Fruit fly (Drosophila melanogaster): ENCODE results near the gene Dif.
A peak's percentile ranks its signal among the peaks of the same experiment; 100 is the strongest.

Gene Dif

dm6 chr2L:17389104-17389503, 43.9 kb downstream of the Dif start (continued):
- peak; percentile 61 for TF ChIP-seq CG6276 (GFP tag; optimal IDR thresholded peaks at IDR 0.05)
- peak; percentile 45 for TF ChIP-seq Ets96B (tag; optimal IDR thresholded peaks at IDR 0.05)
- TF ChIP-seq Hr39 (GFP tag; optimal IDR thresholded peaks at IDR 0.05) = no peak
- TF ChIP-seq Smox (GFP tag; optimal IDR thresholded peaks at IDR 0.05) = no peak
- TF ChIP-seq CG11762 (GFP tag; optimal IDR thresholded peaks at IDR 0.05; ENCODE audit: insufficient read depth) = no peak
- TF ChIP-seq esn (GFP tag; optimal IDR thresholded peaks at IDR 0.05) = peak; percentile 29
- TF ChIP-seq achi (GFP tag; optimal IDR thresholded peaks at IDR 0.05) = no peak
- peak in 1 of 2 experiments; percentile 38 for TF ChIP-seq salr (GFP tag; optimal IDR thresholded peaks at IDR 0.05)
- TF ChIP-seq Eip78C (GFP tag) = peak; percentile 65
- TF ChIP-seq CG6854 (GFP tag; optimal IDR thresholded peaks at IDR 0.05) = peak; percentile 60
- no peak for TF ChIP-seq cyc (GFP tag; optimal IDR thresholded peaks at IDR 0.05)
- TF ChIP-seq CG1621 (tag; optimal IDR thresholded peaks at IDR 0.05) = peak; percentile 80
- no peak for TF ChIP-seq Eip93F (GFP tag; optimal IDR thresholded peaks at IDR 0.05)
- peak; percentile 24 for TF ChIP-seq CG32006 (GFP tag; optimal IDR thresholded peaks at IDR 0.05)
- peak; percentile 81; the same call in 2 of the 3 replicates for TF ChIP-seq CG6163 (GFP tag; IDR thresholded peaks at IDR 0.05)

dm6 chr2L:17387735-17388367, 45.1 kb downstream of the Dif start:
- TF ChIP-seq Ets96B (tag; optimal IDR thresholded peaks at IDR 0.05) = no peak
- TF ChIP-seq lz (GFP tag; optimal IDR thresholded peaks at IDR 0.05) = no peak
- peak; percentile 64 for TF ChIP-seq vri (GFP tag; optimal IDR thresholded peaks at IDR 0.05)
- peak; percentile 72 for TF ChIP-seq fkh (GFP tag; optimal IDR thresholded peaks at IDR 0.05)
- peak; percentile 1 for TF ChIP-seq esn (GFP tag; optimal IDR thresholded peaks at IDR 0.05)

- peak; percentile 91 for TF ChIP-seq fd59A (GFP tag; optimal IDR thresholded peaks at IDR 0.05)
- peak; percentile 74 for TF ChIP-seq Blimp-1 (GFP tag; optimal IDR thresholded peaks at IDR 0.05)
- TF ChIP-seq Hr38 (GFP tag; optimal IDR thresholded peaks at IDR 0.05) = no peak
- TF ChIP-seq topi (GFP tag; optimal IDR thresholded peaks at IDR 0.05) = peak; percentile 71
- TF ChIP-seq eg (GFP tag; IDR thresholded peaks at IDR 0.05) = peak; percentile 94
- TF ChIP-seq CG3032 (tag; optimal IDR thresholded peaks at IDR 0.05) = peak; percentile 96
- peak; percentile 97 for TF ChIP-seq dsx (GFP tag; optimal IDR thresholded peaks at IDR 0.05; ENCODE audit: poor library complexity, severe bottlenecking)
- TF ChIP-seq CG6808 (GFP tag; optimal IDR thresholded peaks at IDR 0.05) = peak; percentile 98
- TF ChIP-seq Sox14 (GFP tag; optimal IDR thresholded peaks at IDR 0.05) = peak; percentile 81
- TF ChIP-seq Hr39 (GFP tag; optimal IDR thresholded peaks at IDR 0.05) = peak; percentile 42
- TF ChIP-seq CG11762 (GFP tag; optimal IDR thresholded peaks at IDR 0.05; ENCODE audit: insufficient read depth) = peak; percentile 85
- peak; percentile 98 for TF ChIP-seq CG9139 (GFP tag; optimal IDR thresholded peaks at IDR 0.05)
- TF ChIP-seq Sox15 (GFP tag; optimal IDR thresholded peaks at IDR 0.05) = no peak
- TF ChIP-seq vri (GFP tag; optimal IDR thresholded peaks at IDR 0.05) = peak; percentile 75
- peak; percentile 36 for TF ChIP-seq fd85E (GFP tag; optimal IDR thresholded peaks at IDR 0.05)
- no peak; the same call in 1 of the 2 replicates for TF ChIP-seq CG11294 (GFP tag; IDR thresholded peaks at IDR 0.05)
- peak; percentile 87 for TF ChIP-seq Lpt (GFP tag; optimal IDR thresholded peaks at IDR 0.05)
- peak; percentile 66 for TF ChIP-seq Smox (GFP tag; optimal IDR thresholded peaks at IDR 0.05)
- peak; percentile 85 for TF ChIP-seq Eip75B (GFP tag; optimal IDR thresholded peaks at IDR 0.05)
- TF ChIP-seq CG8119 (GFP tag; IDR thresholded peaks at IDR 0.05) = peak; percentile 89
- TF ChIP-seq acj6 (GFP tag; optimal IDR thresholded peaks at IDR 0.05) = peak; percentile 72
- TF ChIP-seq net (GFP tag; optimal IDR thresholded peaks at IDR 0.05) = peak; percentile 96
- peak; percentile 45 for TF ChIP-seq CG4318 (GFP tag; optimal IDR thresholded peaks at IDR 0.05)
- TF ChIP-seq lz (GFP tag; optimal IDR thresholded peaks at IDR 0.05) = peak; percentile 49
- peak; percentile 88 for TF ChIP-seq CG8632 (GFP tag; optimal IDR thresholded peaks at IDR 0.05)
- TF ChIP-seq CG7368 (GFP tag; optimal IDR thresholded peaks at IDR 0.05) = peak; percentile 83
- peak; percentile 93 for TF ChIP-seq Eip78C (GFP tag)
- TF ChIP-seq CG15336 (GFP tag; IDR thresholded peaks at IDR 0.05) = peak; percentile 90
- TF ChIP-seq CG3919 (GFP tag; optimal IDR thresholded peaks at IDR 0.05) = peak; percentile 84
- peak; percentile 31 for TF ChIP-seq CG31627 (GFP tag; optimal IDR thresholded peaks at IDR 0.05)
- TF ChIP-seq svp (GFP tag) = peak; percentile 81
- peak; percentile 75 for TF ChIP-seq Gug (GFP tag; IDR thresholded peaks at IDR 0.05)
- peak; percentile 90 for TF ChIP-seq CG34406 (GFP tag; optimal IDR thresholded peaks at IDR 0.05)
- peak; percentile 98 for TF ChIP-seq Ets96B (tag; optimal IDR thresholded peaks at IDR 0.05)
- peak; percentile 87 for TF ChIP-seq pdm3 (GFP tag; optimal IDR thresholded peaks at IDR 0.05)
- peak; percentile 76 for TF ChIP-seq Eip93F (GFP tag; optimal IDR thresholded peaks at IDR 0.05)
- TF ChIP-seq OdsH (GFP tag; optimal IDR thresholded peaks at IDR 0.05) = peak; percentile 82
- TF ChIP-seq cyc (GFP tag; optimal IDR thresholded peaks at IDR 0.05) = peak; percentile 17
Observed at dm6 chr2L:17385221-17385529, 47.8 kb downstream of the Dif start.
